Worm (Caenorhabditis elegans): ENCODE data around the gene flp-12.

flp-12 gene

DNA sequence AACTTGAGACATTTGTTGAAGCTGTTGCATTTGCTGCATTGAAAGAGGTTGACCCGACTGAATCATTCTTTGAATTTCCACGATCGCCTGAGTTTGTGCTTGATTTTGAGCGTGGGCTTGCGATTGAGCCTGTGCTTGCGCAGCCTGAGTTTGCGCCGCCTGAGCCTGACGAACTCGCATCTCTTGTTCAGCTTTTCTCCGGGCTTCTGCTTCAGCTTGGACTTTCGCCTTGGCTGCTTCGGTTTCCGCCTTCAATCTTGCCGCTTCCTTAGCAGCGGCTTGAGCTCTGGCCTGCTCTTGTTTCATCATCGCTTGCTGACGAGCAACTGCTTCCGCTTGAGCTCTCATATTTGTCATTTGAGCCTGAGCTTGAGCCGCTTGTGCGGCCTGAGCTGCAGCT lies 5.3 kb upstream of the flp-12 start:
- TF ChIP-seq ztf-11 (tag; optimal IDR thresholded peaks at IDR 0.05) (no peak), egl-27 (tag; optimal IDR thresholded peaks at IDR 0.05) (no peak), snpc-4 (tag; optimal IDR thresholded peaks at IDR 0.05) (no peak), fkh-10 (GFP tag; optimal IDR thresholded peaks at IDR 0.05) (no peak), mml-1 (tag; optimal IDR thresholded peaks at IDR 0.05) (no peak), fkh-2 (tag; optimal IDR thresholded peaks at IDR 0.05) (no peak), tbx-2 (tag; optimal IDR thresholded peaks at IDR 0.05) (no peak), ceh-82 (tag; optimal IDR thresholded peaks at IDR 0.05) (no peak), ama-1 (optimal IDR thresholded peaks at IDR 0.05) (no peak), unc-39 (tag; optimal IDR thresholded peaks at IDR 0.05) (no peak), eor-1 (tag; optimal IDR thresholded peaks at IDR 0.05) (no peak)

DNA sequence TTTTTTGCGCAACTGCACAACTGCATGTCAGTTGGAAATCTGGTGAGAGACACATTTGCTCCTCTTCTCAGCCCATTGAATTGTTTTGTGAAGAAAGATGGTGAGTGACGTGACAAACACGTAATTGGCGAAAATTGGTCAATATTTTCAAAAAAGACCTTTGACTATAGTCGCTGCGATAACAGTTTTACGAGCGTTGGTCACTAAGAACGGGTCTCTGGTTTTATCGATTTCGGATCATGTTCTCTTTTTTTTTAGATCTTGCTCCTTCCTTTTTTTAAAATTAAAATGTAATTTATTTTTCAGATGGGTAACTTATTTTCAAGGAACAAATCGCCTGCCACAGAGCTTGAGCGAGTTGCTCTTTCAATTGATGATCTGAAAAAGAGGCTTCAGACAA lies 3.7 kb downstream of the flp-12 start, which contains the start of gene lnp-1:
lnp-1 (plus strand) TSS at position 301 of the 400 bp plus-strand sequence.
- TF ChIP-seq fkh-2 (tag; optimal IDR thresholded peaks at IDR 0.05) = no peak
- TF ChIP-seq lin-39 (tag; optimal IDR thresholded peaks at IDR 0.05) = no peak
- TF ChIP-seq nhr-25 (tag; optimal IDR thresholded peaks at IDR 0.05) = no peak
- no peak for TF ChIP-seq mml-1 (tag; optimal IDR thresholded peaks at IDR 0.05)
- no peak for TF ChIP-seq ceh-16 (tag; optimal IDR thresholded peaks at IDR 0.05)

DNA sequence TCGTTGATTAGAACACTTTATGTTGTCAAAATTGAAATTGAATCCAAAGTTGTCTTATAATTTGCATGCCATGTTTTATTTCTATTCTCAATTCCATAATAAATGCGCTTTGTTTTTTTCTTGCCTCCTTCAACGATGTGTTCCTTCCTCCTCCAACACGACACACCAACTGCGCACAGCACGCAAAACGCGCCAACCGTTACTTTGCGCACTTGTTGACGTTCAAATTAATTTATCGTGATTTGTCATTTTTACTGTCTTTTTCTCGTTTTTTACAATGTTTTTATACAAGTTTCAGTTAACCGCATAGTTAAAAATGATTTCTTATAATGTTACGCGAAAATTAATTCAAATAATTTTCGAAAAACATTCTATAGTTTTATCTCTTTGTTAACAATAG lies 4.2 kb downstream of the flp-12 start:
- TF ChIP-seq fkh-10 (GFP tag; optimal IDR thresholded peaks at IDR 0.05) (no peak), unc-39 (tag; optimal IDR thresholded peaks at IDR 0.05) (no peak), nhr-237 (tag; optimal IDR thresholded peaks at IDR 0.05) (no peak), nhr-11 (tag; optimal IDR thresholded peaks at IDR 0.05) (no peak), snpc-4 (tag; optimal IDR thresholded peaks at IDR 0.05) (no peak), ztf-4 (tag; optimal IDR thresholded peaks at IDR 0.05) (no peak), lsy-12 (tag; optimal IDR thresholded peaks at IDR 0.05) (no peak), nhr-25 (tag; optimal IDR thresholded peaks at IDR 0.05) (peak; percentile 59), tbx-2 (tag; optimal IDR thresholded peaks at IDR 0.05) (no peak), elt-1 (tag; optimal IDR thresholded peaks at IDR 0.05) (no peak), jun-1 (tag; optimal IDR thresholded peaks at IDR 0.05) (no peak), fkh-2 (tag; optimal IDR thresholded peaks at IDR 0.05) (no peak), nhr-23 (tag; optimal IDR thresholded peaks at IDR 0.05) (peak; percentile 53), zag-1 (tag; optimal IDR thresholded peaks at IDR 0.05) (no peak), ama-1 (optimal IDR thresholded peaks at IDR 0.05) (no peak), lin-39 (tag; optimal IDR thresholded peaks at IDR 0.05) (no peak), R02D3.7 (tag; optimal IDR thresholded peaks at IDR 0.05) (no peak), nhr-43 (tag; optimal IDR thresholded peaks at IDR 0.05; ENCODE audit: poor library complexity, severe bottlenecking) (no peak), ceh-28 (tag; optimal IDR thresholded peaks at IDR 0.05) (peak; percentile 2), elt-3 (tag; optimal IDR thresholded peaks at IDR 0.05) (no peak), unc-62 (GFP tag; optimal IDR thresholded peaks at IDR 0.05) (no peak), ZK546.5 (tag; optimal IDR thresholded peaks at IDR 0.05) (no peak), nhr-12 (tag; optimal IDR thresholded peaks at IDR 0.05) (no peak), nhr-77 (tag; optimal IDR thresholded peaks at IDR 0.05) (no peak), ceh-16 (tag; optimal IDR thresholded peaks at IDR 0.05) (no peak), nhr-28 (tag; optimal IDR thresholded peaks at IDR 0.05) (no peak), skn-1 (tag; optimal IDR thresholded peaks at IDR 0.05) (no peak), egl-27 (tag; optimal IDR thresholded peaks at IDR 0.05) (no peak), lin-15B (tag; optimal IDR thresholded peaks at IDR 0.05) (peak; percentile 44), eor-1 (tag; optimal IDR thresholded peaks at IDR 0.05) (no peak), ceh-9 (tag; optimal IDR thresholded peaks at IDR 0.05) (no peak), sea-2 (GFP tag; optimal IDR thresholded peaks at IDR 0.05) (no peak), hmg-11 (tag; optimal IDR thresholded peaks at IDR 0.05) (peak; percentile 55), pha-4 (tag; optimal IDR thresholded peaks at IDR 0.05) (peak; percentile 61), nfya-1 (tag; optimal IDR thresholded peaks at IDR 0.05; ENCODE audit: insufficient read depth) (peak; percentile 54), aly-2 (tag; optimal IDR thresholded peaks at IDR 0.05) (no peak), nhr-67 (tag; optimal IDR thresholded peaks at IDR 0.05) (no peak), ceh-82 (tag; optimal IDR thresholded peaks at IDR 0.05) (no peak), fos-1 (tag; optimal IDR thresholded peaks at IDR 0.05) (no peak), daf-12 (tag; optimal IDR thresholded peaks at IDR 0.05) (no peak), egl-5 (tag; optimal IDR thresholded peaks at IDR 0.05) (peak; percentile 13), mml-1 (tag; optimal IDR thresholded peaks at IDR 0.05) (no peak), elt-2 (tag; optimal IDR thresholded peaks at IDR 0.05) (peak; percentile 12), pqm-1 (tag; optimal IDR thresholded peaks at IDR 0.05) (no peak), ztf-11 (tag; optimal IDR thresholded peaks at IDR 0.05) (no peak), nhr-76 (tag; optimal IDR thresholded peaks at IDR 0.05) (no peak), mdl-1 (tag; optimal IDR thresholded peaks at IDR 0.05) (no peak)

All from whole organism, L3 larva.